Fruit fly (Drosophila melanogaster) S2 (cell line): ENCODE data around the gene Polr2C.

Source experiments
- CG8478 ChIP-seq: fragments of >200 bp; optimal IDR thresholded peaks from 2 replicates; lab custom pipeline; 2018
- CTCF ChIP-seq, 2 experiments: fragments of >200 bp; optimal IDR thresholded peaks; 2 replicates each; lab custom pipeline; 2018

dm6 chr2L:13837579-13837978 is 4.4 kb downstream of the Polr2C start:
- TF ChIP-seq CG8478 (lab: Kevin White, UChicago) = no peak
- TF ChIP-seq CTCF (optimal IDR thresholded peaks at IDR 0.05; lab: Kevin White, UChicago) = no peak
